Worm (Caenorhabditis elegans) whole organism, midembryonic: Measurements from ENCODE around the gene ZK1058.9.

Experiments used
- cog-1 ChIP-seq: sonication (generic microtip); optimal IDR thresholded peaks from 2 replicates; lab custom pipeline; 2016; ENCODE audit warnings: missing genetic modification characterization, missing compliant biosample characterization
- flt-1 ChIP-seq: fragments of 200-800 bp; sonication (Bioruptor generic); IDR thresholded peaks from 2 replicates; pipeline ENCODE4 v1.3.6; 2022; ENCODE audit warnings: missing genetic modification characterization, missing compliant biosample characterization
- klf-2 ChIP-seq: fragments of 200-800 bp; sonication (Bioruptor generic); conservative IDR thresholded peaks from 2 replicates; pipeline ENCODE4 v1.3.6; 2022; ENCODE audit warnings: missing genetic modification reagents, missing genetic modification characterization, missing compliant biosample characterization
- ztf-29 ChIP-seq: fragments of 200-800 bp; sonication (Bioruptor generic); IDR thresholded peaks from 2 replicates; pipeline ENCODE4 v1.3.6; 2022; ENCODE audit warnings: missing genetic modification reagents, missing genetic modification characterization, missing compliant biosample characterization

- TF ChIP-seq ztf-29 (no peak), flt-1 (GFP tag; lab: Robert Waterston, UW) (no peak), cog-1 (tag; lab: Kevin White, UChicago) (no peak), klf-2 (GFP tag; lab: Robert Waterston, UW) (no peak)
Observed at ce11 chrIII:3876197-3876897, 49.7 kb downstream of the ZK1058.9 start.
